Worm (Caenorhabditis elegans) whole organism, young adult: ENCODE results near the gene ZC302.3.

Source experiments
- D2030.7 ChIP-seq: fragments of 200-800 bp; sonication (Bioruptor generic); IDR thresholded peaks from 2 replicates; pipeline ENCODE4 v1.3.6; 2022; ENCODE audit warnings: missing genetic modification reagents, missing genetic modification characterization, missing compliant biosample characterization
- F33H1.4 ChIP-seq: fragments of 200-800 bp; sonication (Bioruptor generic); IDR thresholded peaks from 2 replicates; pipeline ENCODE4 v1.3.6; 2022; ENCODE audit warnings: missing genetic modification reagents, missing genetic modification characterization, missing compliant biosample characterization
- F57A8.1 ChIP-seq: fragments of 200-800 bp; sonication (Bioruptor generic); optimal IDR thresholded peaks from 2 replicates; lab custom pipeline; 2018; ENCODE audit warnings: mild to moderate bottlenecking, missing genetic modification characterization, moderate library complexity, missing compliant biosample characterization
- attf-5 ChIP-seq: fragments of 200-800 bp; sonication (Bioruptor generic); optimal IDR thresholded peaks from 2 replicates; lab custom pipeline; 2018; ENCODE audit warnings: mild to moderate bottlenecking, missing genetic modification characterization, missing compliant biosample characterization
- ceh-58 ChIP-seq: fragments of 200-800 bp; sonication (Bioruptor generic); IDR thresholded peaks from 2 replicates; pipeline ENCODE4 v1.3.6; 2022; ENCODE audit warnings: missing genetic modification characterization, missing compliant biosample characterization
- efl-1 ChIP-seq: fragments of 150-350 bp; optimal IDR thresholded peaks from 2 replicates; lab custom pipeline; 2014; ENCODE audit warnings: missing biosample characterization, missing genetic modification reagents, missing genetic modification characterization
- fkh-3 ChIP-seq: sonication (generic microtip); optimal IDR thresholded peaks from 2 replicates; lab custom pipeline; 2016; ENCODE audit warnings: mild to moderate bottlenecking, missing genetic modification characterization, missing compliant biosample characterization
- hmg-1.2 ChIP-seq: fragments of 200-800 bp; sonication (Bioruptor generic); IDR thresholded peaks from 2 replicates; pipeline ENCODE4 v1.3.6; 2022; ENCODE audit warnings: missing genetic modification reagents, missing genetic modification characterization, missing compliant biosample characterization
- hrde-1 ChIP-seq: sonication (generic microtip); optimal IDR thresholded peaks from 2 replicates; lab custom pipeline; 2016; ENCODE audit warnings: missing genetic modification characterization, mild to moderate bottlenecking, missing compliant biosample characterization, moderate library complexity, missing genotype, missing genetic modification reagents, borderline replicate concordance
- lin-40 ChIP-seq: sonication (generic microtip); optimal IDR thresholded peaks from 2 replicates; lab custom pipeline; 2016; ENCODE audit warnings: missing genetic modification characterization, mild to moderate bottlenecking, missing compliant biosample characterization, missing genotype, missing genetic modification reagents
- nfya-1 ChIP-seq: sonication (generic microtip); optimal IDR thresholded peaks from 2 replicates; lab custom pipeline; 2017; ENCODE audit warnings: antibody characterized with exemption, missing compliant biosample characterization, missing genetic modification characterization, borderline replicate concordance; ENCODE audit not compliant: insufficient read depth
- pbrm-1 ChIP-seq: fragments of 200-800 bp; sonication (Bioruptor generic); IDR thresholded peaks from 2 replicates; pipeline ENCODE4 v1.3.6; 2022; ENCODE audit warnings: missing genetic modification reagents, missing genetic modification characterization, missing compliant biosample characterization
- rcor-1 ChIP-seq: fragments of 200-800 bp; sonication (Bioruptor generic); IDR thresholded peaks from 2 replicates; pipeline ENCODE4 v1.3.6; 2022; ENCODE audit warnings: missing genetic modification reagents, missing genetic modification characterization, missing compliant biosample characterization

ce11 chrV:10715158-10716152, 25.8 kb downstream of the ZC302.3 start:
- TF ChIP-seq nfya-1, result no peak
- no peak for TF ChIP-seq fkh-3 (tag; lab: Kevin White, UChicago)
- TF ChIP-seq efl-1 (GFP tag; lab: Kevin White, UChicago), result no peak
- no peak for TF ChIP-seq F33H1.4 (GFP tag; lab: Robert Waterston, UW)
- no peak for TF ChIP-seq D2030.7 (GFP tag; lab: Robert Waterston, UW)
- TF ChIP-seq attf-5 (GFP tag; lab: Kevin White, UChicago), result peak; percentile 78
- peak; percentile 78 for TF ChIP-seq lin-40 (tag; lab: Kevin White, UChicago)
- no peak for TF ChIP-seq hrde-1 (tag; lab: Kevin White, UChicago)
- no peak for TF ChIP-seq ceh-58
- TF ChIP-seq hmg-1.2 (GFP tag; lab: Robert Waterston, UW), result peak; percentile 62
- no peak for TF ChIP-seq F57A8.1
- TF ChIP-seq pbrm-1 (GFP tag; lab: Robert Waterston, UW), result peak; percentile 82
- TF ChIP-seq rcor-1 (GFP tag; lab: Robert Waterston, UW), result peak; percentile 67
